Fruit fly (Drosophila melanogaster) whole organism, wandering third instar larva: ENCODE data around the gene TfIIA-L.

Source experiments
- Abd-B ChIP-seq: fragments of >200 bp; optimal IDR thresholded peaks from 2 replicates; lab custom pipeline; 2017; ENCODE audit warnings: missing biosample characterization, missing genetic modification characterization
- CG32264 ChIP-seq: fragments of 200-800 bp; sonication (Bioruptor generic); optimal IDR thresholded peaks from 2 replicates; lab custom pipeline; 2016; ENCODE audit warnings: missing biosample characterization, missing genetic modification characterization
- CG9705 ChIP-seq: fragments of 200-800 bp; sonication (Bioruptor generic); optimal IDR thresholded peaks from 2 replicates; lab custom pipeline; 2018; ENCODE audit warnings: missing biosample characterization, mild to moderate bottlenecking, missing genetic modification characterization
- Hr78 ChIP-seq: fragments of >200 bp; optimal IDR thresholded peaks from 2 replicates; lab custom pipeline; 2017; ENCODE audit warnings: missing biosample characterization, missing genetic modification characterization
- OdsH ChIP-seq: fragments of 200-800 bp; sonication (Bioruptor generic); optimal IDR thresholded peaks from 2 replicates; lab custom pipeline; 2016; ENCODE audit warnings: missing biosample characterization, mild to moderate bottlenecking, missing genetic modification characterization
- dmrt93B ChIP-seq: fragments of 200-800 bp; sonication (Bioruptor generic); optimal IDR thresholded peaks from 2 replicates; lab custom pipeline; 2018; ENCODE audit warnings: missing biosample characterization, mild to moderate bottlenecking, missing genetic modification characterization
- psq ChIP-seq: fragments of 200-800 bp; sonication (Bioruptor generic); optimal IDR thresholded peaks from 3 replicates; lab custom pipeline; 2017; ENCODE audit warnings: missing biosample characterization, mild to moderate bottlenecking, missing genetic modification characterization, moderate library complexity
- rgr ChIP-seq: fragments of 200-800 bp; sonication (Bioruptor generic); optimal IDR thresholded peaks from 3 replicates; lab custom pipeline; 2016; ENCODE audit warnings: missing biosample characterization, mild to moderate bottlenecking, missing genetic modification characterization
- tai ChIP-seq: sonication (Bioruptor generic); optimal IDR thresholded peaks from 2 replicates; lab custom pipeline; 2016; ENCODE audit warnings: missing biosample characterization, missing genetic modification characterization
- usp ChIP-seq: fragments of >200 bp; optimal IDR thresholded peaks from 2 replicates; lab custom pipeline; 2017; ENCODE audit warnings: missing biosample characterization, missing genetic modification characterization
- woc ChIP-seq: sonication (Bioruptor generic); optimal IDR thresholded peaks from 2 replicates; lab custom pipeline; 2016; ENCODE audit warnings: missing biosample characterization, mild to moderate bottlenecking, missing genetic modification characterization

TfIIA-L gene

DNA sequence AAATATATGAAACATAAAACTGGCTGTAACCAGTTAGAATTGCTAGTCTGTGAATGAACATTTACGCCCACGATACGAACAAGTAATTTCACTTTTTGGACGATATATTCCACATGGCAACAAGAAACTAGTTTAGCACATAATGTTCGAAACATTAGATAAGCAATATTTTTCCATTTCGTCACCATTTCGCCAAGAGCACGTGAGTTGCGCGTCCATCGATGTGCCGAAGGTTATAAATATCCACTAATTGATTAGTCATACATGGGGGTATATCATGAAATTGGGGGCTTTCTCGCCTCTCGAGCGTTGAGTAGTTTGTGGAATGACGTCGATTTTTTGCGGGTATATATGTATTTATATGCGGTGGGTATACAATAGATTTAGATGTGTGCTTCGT, 43.2 kb downstream of the TfIIA-L start:
- TF ChIP-seq OdsH (GFP tag; lab: Kevin White, UChicago): no peak
- TF ChIP-seq usp (GFP tag; lab: Kevin White, UChicago): no peak
- no peak for TF ChIP-seq CG32264 (GFP tag; lab: Kevin White, UChicago)
- no peak for TF ChIP-seq tai
- TF ChIP-seq Hr78: no peak
- TF ChIP-seq woc: no peak
- no peak for TF ChIP-seq dmrt93B (GFP tag; lab: Kevin White, UChicago)
- TF ChIP-seq CG9705 (GFP tag; lab: Kevin White, UChicago): no peak
- TF ChIP-seq psq: no peak
- no peak for TF ChIP-seq rgr
- no peak for TF ChIP-seq Abd-B
- TF ChIP-seq, all 38 proteins: peak for 0
